Worm (Caenorhabditis elegans) whole organism, early embryonic: ENCODE measurements around the gene B0035.22.

Experiments
- ama-1 ChIP-seq: fragments of 150-350 bp; optimal IDR thresholded peaks from 2 replicates; lab custom pipeline; 2014
- ceh-36 ChIP-seq: sonication (generic microtip); optimal IDR thresholded peaks from 2 replicates; lab custom pipeline; 2016; ENCODE audit warnings: missing genetic modification characterization, inconsistent platforms, missing compliant biosample characterization

- TF ChIP-seq ama-1 (lab: Kevin White, UChicago) (no peak), ceh-36 (tag; lab: Kevin White, UChicago) (no peak)
Observed at ce11 chrIV:11304970-11305369, 10.0 kb upstream of the B0035.22 start.
